Worm (Caenorhabditis elegans) whole organism, late embryonic: ENCODE measurements around the gene B0416.7.

Experiments used
- C38D4.7 ChIP-seq: fragments of 200-800 bp; sonication (Bioruptor generic); optimal IDR thresholded peaks from 2 replicates; lab custom pipeline; 2018; ENCODE audit warnings: mild to moderate bottlenecking, missing genetic modification characterization, moderate library complexity, missing compliant biosample characterization
- F13H6.1 ChIP-seq: sonication (generic microtip); optimal IDR thresholded peaks from 2 replicates; lab custom pipeline; 2016; ENCODE audit warnings: missing genetic modification characterization, missing compliant biosample characterization
- K02D7.2 ChIP-seq: sonication (generic microtip); optimal IDR thresholded peaks from 2 replicates; lab custom pipeline; 2017; ENCODE audit warnings: mild to moderate bottlenecking, missing genetic modification characterization, missing compliant biosample characterization
- ceh-18 ChIP-seq: sonication (generic microtip); optimal IDR thresholded peaks from 2 replicates; lab custom pipeline; 2016; ENCODE audit warnings: missing genetic modification characterization, missing compliant biosample characterization
- ceh-19 ChIP-seq: fragments of 200-800 bp; sonication (Bioruptor generic); optimal IDR thresholded peaks from 2 replicates; lab custom pipeline; 2018; ENCODE audit warnings: mild to moderate bottlenecking, missing genetic modification characterization, missing compliant biosample characterization
- ceh-2 ChIP-seq: sonication (generic microtip); optimal IDR thresholded peaks from 2 replicates; lab custom pipeline; 2016; ENCODE audit warnings: missing genotype, missing genetic modification characterization, missing compliant biosample characterization
- ceh-30 ChIP-seq: fragments of 150-350 bp; optimal IDR thresholded peaks from 2 replicates; lab custom pipeline; 2014; ENCODE audit warnings: missing biosample characterization, missing genetic modification characterization
- ceh-34 ChIP-seq: sonication (generic microtip); optimal IDR thresholded peaks from 2 replicates; lab custom pipeline; 2016; ENCODE audit warnings: mild to moderate bottlenecking, missing genetic modification characterization, missing compliant biosample characterization
- che-1 ChIP-seq: sonication (generic microtip); optimal IDR thresholded peaks from 2 replicates; lab custom pipeline; 2016; ENCODE audit warnings: mild to moderate bottlenecking, missing genetic modification characterization, missing compliant biosample characterization
- elt-4 ChIP-seq: sonication (generic microtip); optimal IDR thresholded peaks from 2 replicates; lab custom pipeline; 2016; ENCODE audit warnings: missing genetic modification characterization, missing compliant biosample characterization
- ets-4 ChIP-seq: sonication (generic microtip); optimal IDR thresholded peaks from 2 replicates; lab custom pipeline; 2016; ENCODE audit warnings: missing genetic modification characterization, missing compliant biosample characterization
- eyg-1 ChIP-seq: sonication (generic microtip); optimal IDR thresholded peaks from 2 replicates; lab custom pipeline; 2016; ENCODE audit warnings: missing genotype, missing genetic modification characterization, missing compliant biosample characterization
- fax-1 ChIP-seq: sonication (generic microtip); optimal IDR thresholded peaks from 2 replicates; lab custom pipeline; 2016; ENCODE audit warnings: missing genotype, missing genetic modification characterization, missing compliant biosample characterization
- fkh-10 ChIP-seq: fragments of 150-350 bp; optimal IDR thresholded peaks from 2 replicates; lab custom pipeline; 2014; ENCODE audit warnings: missing biosample characterization, missing genetic modification reagents, missing genetic modification characterization
- fkh-6 ChIP-seq: sonication (generic microtip); optimal IDR thresholded peaks from 2 replicates; lab custom pipeline; 2016; ENCODE audit warnings: missing genetic modification characterization, missing compliant biosample characterization
- hlh-15 ChIP-seq: sonication (generic microtip); optimal IDR thresholded peaks from 2 replicates; lab custom pipeline; 2016; ENCODE audit warnings: missing genetic modification characterization, missing compliant biosample characterization
- lim-6 ChIP-seq: sonication (generic microtip); optimal IDR thresholded peaks from 2 replicates; lab custom pipeline; 2016; ENCODE audit warnings: missing genetic modification characterization, missing compliant biosample characterization
- lin-11 ChIP-seq: fragments of 200-800 bp; sonication (Bioruptor generic); optimal IDR thresholded peaks from 2 replicates; lab custom pipeline; 2018; ENCODE audit warnings: mild to moderate bottlenecking, missing genetic modification characterization, missing compliant biosample characterization
- mec-3 ChIP-seq: sonication (generic microtip); optimal IDR thresholded peaks from 2 replicates; lab custom pipeline; 2016; ENCODE audit warnings: borderline replicate concordance, missing genetic modification characterization, missing compliant biosample characterization
- nfya-1 ChIP-seq: sonication (generic microtip); optimal IDR thresholded peaks from 2 replicates; lab custom pipeline; 2017; ENCODE audit warnings: missing genetic modification characterization, mild to moderate bottlenecking, missing compliant biosample characterization, antibody characterized with exemption, moderate library complexity
- npax-4 ChIP-seq: sonication (generic microtip); optimal IDR thresholded peaks from 2 replicates; lab custom pipeline; 2016; ENCODE audit warnings: missing genetic modification characterization, missing compliant biosample characterization
- pag-3 ChIP-seq: sonication (generic microtip); optimal IDR thresholded peaks from 2 replicates; lab custom pipeline; 2016; ENCODE audit warnings: missing compliant biosample characterization, missing genetic modification characterization, borderline replicate concordance
- pat-9 ChIP-seq: fragments of 200-800 bp; sonication (Bioruptor generic); optimal IDR thresholded peaks from 2 replicates; lab custom pipeline; 2018; ENCODE audit warnings: mild to moderate bottlenecking, missing genetic modification characterization, moderate library complexity, missing compliant biosample characterization
- pqm-1 ChIP-seq: sonication (generic microtip); optimal IDR thresholded peaks from 2 replicates; lab custom pipeline; 2016; ENCODE audit warnings: missing genetic modification characterization, missing compliant biosample characterization
- pros-1 ChIP-seq: fragments of 150-350 bp; optimal IDR thresholded peaks from 2 replicates; lab custom pipeline; 2014; ENCODE audit warnings: missing biosample characterization, missing genetic modification reagents, missing genetic modification characterization
- sdc-2 ChIP-seq: sonication (generic microtip); optimal IDR thresholded peaks from 2 replicates; lab custom pipeline; 2016; ENCODE audit warnings: missing genotype, missing genetic modification characterization, missing compliant biosample characterization
- syd-9 ChIP-seq: sonication (generic microtip); optimal IDR thresholded peaks from 2 replicates; lab custom pipeline; 2016; ENCODE audit warnings: mild to moderate bottlenecking, missing genetic modification characterization, moderate library complexity, missing compliant biosample characterization
- tbx-2 ChIP-seq: sonication (generic microtip); optimal IDR thresholded peaks from 2 replicates; lab custom pipeline; 2016; ENCODE audit warnings: missing genetic modification characterization, missing compliant biosample characterization
- unc-3 ChIP-seq, 2 experiments: fragments of 200-800 bp in 1 of 2; sonication (Bioruptor generic) in 1 of 2; sonication (generic microtip) in 1 of 2; conservative IDR thresholded peaks in 1 of 2; optimal IDR thresholded peaks in 1 of 2; 2 replicates each; pipeline versions ENCODE4 v1.3.6 to Lab custom; 2016 to 2022; ENCODE audit warnings: missing compliant biosample characterization in 2 of 2, missing genetic modification characterization in 2 of 2, missing genetic modification reagents in 1 of 2
- unc-42 ChIP-seq: sonication (generic microtip); optimal IDR thresholded peaks from 2 replicates; lab custom pipeline; 2016; ENCODE audit warnings: missing genotype, missing genetic modification characterization, missing compliant biosample characterization
- unc-55 ChIP-seq: sonication (generic microtip); optimal IDR thresholded peaks from 2 replicates; lab custom pipeline; 2017; ENCODE audit warnings: missing biosample characterization, missing genetic modification reagents, missing genetic modification characterization
- zip-5 ChIP-seq: sonication (generic microtip); optimal IDR thresholded peaks from 2 replicates; lab custom pipeline; 2016; ENCODE audit warnings: missing genetic modification characterization, missing compliant biosample characterization
- ztf-16 ChIP-seq: sonication (generic microtip); optimal IDR thresholded peaks from 2 replicates; lab custom pipeline; 2017; ENCODE audit warnings: missing genetic modification characterization, missing compliant biosample characterization

The B0416.7 gene

ce11 chrX:9337832-9338231, 40.1 kb upstream of the B0416.7 start (continued):
- TF ChIP-seq ceh-18 (peak; percentile 33), pqm-1 (peak; percentile 3), elt-4 (tag; lab: Kevin White, UChicago) (no peak), nfya-1 (tag; lab: Kevin White, UChicago) (peak; percentile 75), ceh-34 (tag; lab: Kevin White, UChicago) (peak; percentile 86), K02D7.2 (tag; lab: Kevin White, UChicago) (no peak), pat-9 (tag; lab: Kevin White, UChicago) (no peak), lim-6 (tag; lab: Kevin White, UChicago) (peak; percentile 28), unc-3 (GFP tag; conservative IDR thresholded peaks at IDR 0.05; lab: Robert Waterston, UW) (0 out of 2 replicates have a peak, but pooled peaks have one; percentile 32), unc-3 (tag; optimal IDR thresholded peaks at IDR 0.05; lab: Kevin White, UChicago) (peak; percentile 52)

ce11 chrX:9336227-9336626, 38.5 kb upstream of the B0416.7 start:
- TF ChIP-seq ets-4 (tag; lab: Kevin White, UChicago) (no peak), eyg-1 (tag; lab: Kevin White, UChicago) (no peak), npax-4 (tag; lab: Kevin White, UChicago) (no peak)
- TF ChIP-seq, all 69 proteins: peak for 0

ce11 chrX:9330721-9331212, 33.0 kb upstream of the B0416.7 start, which contains the start of gene T20B5.2:
Gene T20B5.2 (plus strand): TSS chrX:9331162.
- TF ChIP-seq lin-11 (tag; lab: Kevin White, UChicago): no peak
- no peak for TF ChIP-seq sdc-2 (tag; lab: Kevin White, UChicago)
- TF ChIP-seq nfya-1 (tag; lab: Kevin White, UChicago): no peak
- no peak for TF ChIP-seq mec-3 (tag; lab: Kevin White, UChicago)
- TF ChIP-seq F13H6.1 (tag; lab: Kevin White, UChicago): no peak
- TF ChIP-seq C38D4.7 (GFP tag; lab: Kevin White, UChicago): no peak
- TF ChIP-seq ceh-30: no peak
- TF ChIP-seq ceh-19 (GFP tag; lab: Kevin White, UChicago): no peak

- TF ChIP-seq unc-42 (tag; lab: Kevin White, UChicago) (peak; percentile 84), ztf-16 (tag; lab: Kevin White, UChicago) (no peak), pros-1 (tag; lab: Kevin White, UChicago) (no peak), fkh-6 (tag; lab: Kevin White, UChicago) (no peak), tbx-2 (tag; lab: Kevin White, UChicago) (no peak), zip-5 (tag; lab: Kevin White, UChicago) (no peak), ceh-30 (no peak), fkh-10 (GFP tag; lab: Kevin White, UChicago) (no peak), pag-3 (tag; lab: Kevin White, UChicago) (no peak)
Observed at ce11 chrX:9324962-9325361, 27.2 kb upstream of the B0416.7 start.

ce11 chrX:9319080-9319479, 21.3 kb upstream of the B0416.7 start, which contains the start of gene npr-7:
Gene npr-7 (minus strand): TSS chrX:9319180.
- no peak for TF ChIP-seq che-1 (tag; lab: Kevin White, UChicago)
- no peak for TF ChIP-seq syd-9
- TF ChIP-seq fkh-6 (tag; lab: Kevin White, UChicago): no peak
- no peak for TF ChIP-seq fax-1 (tag; lab: Kevin White, UChicago)
- TF ChIP-seq mec-3 (tag; lab: Kevin White, UChicago): no peak
- no peak for TF ChIP-seq pros-1 (tag; lab: Kevin White, UChicago)
- no peak for TF ChIP-seq zip-5 (tag; lab: Kevin White, UChicago)
- TF ChIP-seq ceh-2 (tag; lab: Kevin White, UChicago): no peak
- TF ChIP-seq unc-55 (GFP tag; lab: Kevin White, UChicago): no peak
- no peak for TF ChIP-seq hlh-15 (tag; lab: Kevin White, UChicago)
